Fruit fly (Drosophila melanogaster): Measurements from ENCODE around the gene D19A.

D19A gene

dm6 chr3L:6218517-6219155 is 29.7 kb upstream of the D19A start (continued):
- TF ChIP-seq abd-A (tag; optimal IDR thresholded peaks at IDR 0.05) (no peak), MTF-1 (GFP tag; optimal IDR thresholded peaks at IDR 0.05; ENCODE audit: borderline replicate concordance) (peak; percentile 31), bbx (GFP tag; IDR thresholded peaks at IDR 0.05; ENCODE audit: partially characterized antibody) (peak; percentile 11; the same call in 1 of the 2 replicates), tup (GFP tag; optimal IDR thresholded peaks at IDR 0.05) (no peak), CG1832 (GFP tag; optimal IDR thresholded peaks at IDR 0.05) (no peak), Stat92E (GFP tag; optimal IDR thresholded peaks at IDR 0.05) (no peak), Hr78 (GFP tag; optimal IDR thresholded peaks at IDR 0.05) (no peak)

dm6 chr3L:6217806-6218205 is 28.9 kb upstream of the D19A start, which contains the start of gene LanA:
Gene LanA (minus strand): TSS chr3L:6218022.
- TF ChIP-seq Xrp1 (GFP tag; IDR thresholded peaks at IDR 0.05) (0 out of 2 replicates have a peak, but pooled peaks have one; percentile 26), CG1602 (GFP tag; optimal IDR thresholded peaks at IDR 0.05) (no peak), zen (tag; optimal IDR thresholded peaks at IDR 0.05) (no peak), CG13894 (tag; optimal IDR thresholded peaks at IDR 0.05) (no peak), az2 (GFP tag; optimal IDR thresholded peaks at IDR 0.05) (no peak), D (optimal IDR thresholded peaks at IDR 0.05) (no peak), D (GFP tag; optimal IDR thresholded peaks at IDR 0.05) (no peak), CG2120 (GFP tag; optimal IDR thresholded peaks at IDR 0.05) (no peak), ara (GFP tag; IDR thresholded peaks at IDR 0.05) (no peak), pan (optimal IDR thresholded peaks at IDR 0.05) (no peak), pan (GFP tag; optimal IDR thresholded peaks at IDR 0.05 in 1 of 2, IDR thresholded peaks at IDR 0.05 in 1 of 2) (peak in 1 of 2 experiments; percentile 11), CG15696 (tag; optimal IDR thresholded peaks at IDR 0.05) (peak; percentile 9), CG7786 (GFP tag; optimal IDR thresholded peaks at IDR 0.05) (peak; percentile 4), CG2712 (tag; optimal IDR thresholded peaks at IDR 0.05) (peak; percentile 20), CG14965 (GFP tag; optimal IDR thresholded peaks at IDR 0.05; ENCODE audit: borderline replicate concordance) (no peak), gsb (GFP tag; IDR thresholded peaks at IDR 0.05) (no peak), so (GFP tag; IDR thresholded peaks at IDR 0.05) (peak; percentile 56; the same call in 2 of the 3 replicates), TFAM (GFP tag; optimal IDR thresholded peaks at IDR 0.05) (no peak), CG32772 (GFP tag; IDR thresholded peaks at IDR 0.05) (0 out of 2 replicates have a peak, but pooled peaks have one; percentile 12), CG18262 (tag; optimal IDR thresholded peaks at IDR 0.05) (no peak), HLHmδ (GFP tag; optimal IDR thresholded peaks at IDR 0.05) (peak; percentile 75), dpn (GFP tag; optimal IDR thresholded peaks at IDR 0.05) (no peak), Mes4 (GFP tag; optimal IDR thresholded peaks at IDR 0.05) (no peak), Hmx (GFP tag; optimal IDR thresholded peaks at IDR 0.05) (no peak), CG10431 (GFP tag; optimal IDR thresholded peaks at IDR 0.05) (peak; percentile 41), Drgx (GFP tag; IDR thresholded peaks at IDR 0.05) (no peak), ken (GFP tag; IDR thresholded peaks at IDR 0.05) (no peak), z (GFP tag; IDR thresholded peaks at IDR 0.05) (peak; percentile 28; the same call in 1 of the 3 replicates), aop (GFP tag; IDR thresholded peaks at IDR 0.05) (peak; percentile 76; the same call in 1 of the 2 replicates), chm (GFP tag; IDR thresholded peaks at IDR 0.05) (peak; percentile 82), CG12659 (GFP tag; optimal IDR thresholded peaks at IDR 0.05) (no peak), insv (GFP tag; optimal IDR thresholded peaks at IDR 0.05) (peak in 1 of 2 experiments; percentile 3), CG10462 (GFP tag; optimal IDR thresholded peaks at IDR 0.05) (no peak), CG34422 (GFP tag; IDR thresholded peaks at IDR 0.05) (peak; percentile 67), Spps (tag; optimal IDR thresholded peaks at IDR 0.05) (no peak), gt (GFP tag; IDR thresholded peaks at IDR 0.05) (no peak), vnd (GFP tag; IDR thresholded peaks at IDR 0.05; ENCODE audit: partially characterized antibody) (no peak), CG6813 (GFP tag; optimal IDR thresholded peaks at IDR 0.05) (no peak), Fer3 (tag; optimal IDR thresholded peaks at IDR 0.05) (no peak), CG14860 (GFP tag; IDR thresholded peaks at IDR 0.05; ENCODE audit: partially characterized antibody) (no peak), yki (optimal IDR thresholded peaks at IDR 0.05) (no peak), Atf6 (GFP tag; IDR thresholded peaks at IDR 0.05) (peak; percentile 44; the same call in 1 of the 2 replicates)
